Worm (Caenorhabditis elegans): Measurements from ENCODE around the gene Y38H8A.1.

Gene Y38H8A.1

DNA sequence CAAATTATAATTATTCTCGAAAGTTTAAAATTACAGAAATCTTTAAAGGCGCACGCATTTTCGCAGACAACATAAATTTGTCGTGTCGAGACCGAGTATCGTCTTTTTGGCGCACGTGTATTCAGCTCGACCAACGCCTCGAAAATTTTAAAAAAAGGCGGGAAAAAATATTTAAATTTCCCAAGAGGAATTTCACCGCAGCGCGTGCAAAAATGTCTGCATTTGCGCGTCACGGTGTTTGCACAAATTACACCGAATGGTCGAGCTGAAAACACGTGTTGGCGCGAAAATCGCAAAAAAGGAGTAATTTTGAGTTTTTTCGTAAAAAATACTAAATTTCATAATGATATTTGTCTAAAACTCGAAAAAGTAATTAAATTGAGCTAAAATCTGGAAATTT, 31.8 kb upstream of the Y38H8A.1 start (continued):
- no peak for TF ChIP-seq B0035.1 (tag; optimal IDR thresholded peaks at IDR 0.05)
- TF ChIP-seq hmg-20 (GFP tag; IDR thresholded peaks at IDR 0.05): no peak
- no peak for TF ChIP-seq Y53G8AR.9 (GFP tag; conservative IDR thresholded peaks at IDR 0.05)
- TF ChIP-seq madf-3 (GFP tag; IDR thresholded peaks at IDR 0.05): no peak
- TF ChIP-seq nhr-179 (tag; optimal IDR thresholded peaks at IDR 0.05): no peak
- no peak for TF ChIP-seq ekl-4 (GFP tag; IDR thresholded peaks at IDR 0.05)
- no peak for TF ChIP-seq F52B5.7 (tag; optimal IDR thresholded peaks at IDR 0.05)
- peak; percentile 71 for TF ChIP-seq efl-1 (GFP tag; optimal IDR thresholded peaks at IDR 0.05)
- no peak for TF ChIP-seq F39B2.1 (GFP tag; IDR thresholded peaks at IDR 0.05)
- TF ChIP-seq cebp-1 (GFP tag; IDR thresholded peaks at IDR 0.05): no peak
- TF ChIP-seq cebp-1 (tag; optimal IDR thresholded peaks at IDR 0.05): no peak
- no peak for TF ChIP-seq sea-2 (GFP tag; IDR thresholded peaks at IDR 0.05)
- TF ChIP-seq nhr-27 (tag; optimal IDR thresholded peaks at IDR 0.05): no peak
- no peak for TF ChIP-seq ztf-25 (GFP tag; IDR thresholded peaks at IDR 0.05)
- TF ChIP-seq lsy-27 (tag; optimal IDR thresholded peaks at IDR 0.05; ENCODE audit: borderline replicate concordance, insufficient read depth): no peak
- no peak for TF ChIP-seq attf-5 (GFP tag; optimal IDR thresholded peaks at IDR 0.05)
- no peak for TF ChIP-seq nhr-90 (tag; optimal IDR thresholded peaks at IDR 0.05)
- peak; percentile 84 for TF ChIP-seq aptf-2 (GFP tag; conservative IDR thresholded peaks at IDR 0.05)
- no peak for TF ChIP-seq hsf-1 (GFP tag; IDR thresholded peaks at IDR 0.05)
- TF ChIP-seq dpl-1 (GFP tag; optimal IDR thresholded peaks at IDR 0.05): peak; percentile 30
- no peak for TF ChIP-seq fkh-3 (tag; optimal IDR thresholded peaks at IDR 0.05)
- no peak for TF ChIP-seq pha-4 (tag; optimal IDR thresholded peaks at IDR 0.05)
- TF ChIP-seq nfya-1 (tag; optimal IDR thresholded peaks at IDR 0.05; ENCODE audit: borderline replicate concordance, insufficient read depth): no peak
- no peak for TF ChIP-seq T07F8.4 (tag; optimal IDR thresholded peaks at IDR 0.05)
- no peak for TF ChIP-seq F37B4.10 (GFP tag; IDR thresholded peaks at IDR 0.05)
- no peak for TF ChIP-seq nfya-2 (GFP tag; IDR thresholded peaks at IDR 0.05)
- peak; percentile 59 for TF ChIP-seq lsl-1 (GFP tag; optimal IDR thresholded peaks at IDR 0.05)
- TF ChIP-seq sptf-2 (GFP tag; optimal IDR thresholded peaks at IDR 0.05): no peak
- TF ChIP-seq rpc-1 (optimal IDR thresholded peaks at IDR 0.05): no peak
- TF ChIP-seq rpc-1 (tag; optimal IDR thresholded peaks at IDR 0.05): no peak
- TF ChIP-seq ZK185.1 (tag; optimal IDR thresholded peaks at IDR 0.05; ENCODE audit: poor library complexity, severe bottlenecking): no peak
- no peak for TF ChIP-seq chd-7 (tag; optimal IDR thresholded peaks at IDR 0.05)
- TF ChIP-seq akir-1 (GFP tag; optimal IDR thresholded peaks at IDR 0.05): no peak
- no peak for TF ChIP-seq mxl-1 (tag; optimal IDR thresholded peaks at IDR 0.05)
- TF ChIP-seq cebp-2 (GFP tag; IDR thresholded peaks at IDR 0.05): no peak
- TF ChIP-seq F55B11.4 (tag; optimal IDR thresholded peaks at IDR 0.05; ENCODE audit: borderline replicate concordance, insufficient read depth): no peak
- TF ChIP-seq repo-1 (tag; optimal IDR thresholded peaks at IDR 0.05): no peak
- TF ChIP-seq pbrm-1 (GFP tag; IDR thresholded peaks at IDR 0.05): no peak
- TF ChIP-seq F57A8.1 (GFP tag; optimal IDR thresholded peaks at IDR 0.05): no peak
- no peak for TF ChIP-seq lin-26 (GFP tag; IDR thresholded peaks at IDR 0.05)
- no peak for TF ChIP-seq gei-17 (GFP tag; optimal IDR thresholded peaks at IDR 0.05)
- TF ChIP-seq bed-1 (GFP tag; IDR thresholded peaks at IDR 0.05): no peak
- TF ChIP-seq snpc-3.4 (tag; optimal IDR thresholded peaks at IDR 0.05): no peak
- TF ChIP-seq tlf-1 (GFP tag; optimal IDR thresholded peaks at IDR 0.05): peak; percentile 34
- no peak for TF ChIP-seq hlh-26 (GFP tag; conservative IDR thresholded peaks at IDR 0.05)
- no peak; the same call in 1 of the 2 replicates for TF ChIP-seq dox-1 (GFP tag; IDR thresholded peaks at IDR 0.05)
- TF ChIP-seq egl-44 (GFP tag; IDR thresholded peaks at IDR 0.05): no peak
- TF ChIP-seq let-607 (tag; optimal IDR thresholded peaks at IDR 0.05): no peak
- no peak for TF ChIP-seq nhr-120 (GFP tag; IDR thresholded peaks at IDR 0.05)
- TF ChIP-seq C17E4.6 (GFP tag; IDR thresholded peaks at IDR 0.05): no peak
